Fruit fly (Drosophila melanogaster) whole organism, embryonic: ENCODE data around the gene Elp3.
A peak's percentile ranks its signal among the peaks of the same experiment; 100 is the strongest.

Experiments
- Asciz ChIP-seq: fragments of 200-800 bp; sonication (Bioruptor generic); optimal IDR thresholded peaks from 2 replicates; lab custom pipeline; 2017; ENCODE audit warnings: missing biosample characterization, mild to moderate bottlenecking, missing genetic modification characterization, missing genetic modification reagents
- CG10147 ChIP-seq: fragments of 200-800 bp; sonication (Bioruptor generic); optimal IDR thresholded peaks from 2 replicates; lab custom pipeline; 2019; ENCODE audit warnings: missing biosample characterization, mild to moderate bottlenecking, missing genetic modification characterization, moderate library complexity
- CG11504 ChIP-seq: fragments of 200-800 bp; sonication (Bioruptor generic); optimal IDR thresholded peaks from 3 replicates; lab custom pipeline; 2019; ENCODE audit warnings: missing biosample characterization, mild to moderate bottlenecking, missing genetic modification characterization, moderate library complexity
- CG11560 ChIP-seq: fragments of 200-800 bp; sonication (Bioruptor generic); IDR thresholded peaks from 3 replicates; pipeline ENCODE4 v1.3.6; 2022; ENCODE audit warnings: missing biosample characterization, missing genetic modification characterization
- CG14050 ChIP-seq: fragments of 200-800 bp; sonication (Bioruptor generic); IDR thresholded peaks from 3 replicates; pipeline ENCODE4 v1.3.6; 2022; ENCODE audit warnings: missing biosample characterization, missing genetic modification characterization
- CG1529 ChIP-seq: fragments of 200-800 bp; sonication (Bioruptor generic); optimal IDR thresholded peaks from 3 replicates; lab custom pipeline; 2018; ENCODE audit warnings: missing biosample characterization, missing genetic modification characterization
- CG17385 ChIP-seq: fragments of 200-800 bp; sonication (Bioruptor generic); optimal IDR thresholded peaks from 3 replicates; lab custom pipeline; 2018; ENCODE audit warnings: missing biosample characterization, mild to moderate bottlenecking, missing genetic modification characterization
- CG17802 ChIP-seq: fragments of 200-800 bp; sonication (Bioruptor generic); optimal IDR thresholded peaks from 2 replicates; lab custom pipeline; 2018; ENCODE audit warnings: missing biosample characterization, mild to moderate bottlenecking, missing genetic modification characterization, moderate library complexity
- CG18262 ChIP-seq: fragments of 200-800 bp; optimal IDR thresholded peaks from 3 replicates; lab custom pipeline; 2019; ENCODE audit warnings: missing biosample characterization, mild to moderate bottlenecking, missing genetic modification characterization, moderate library complexity
- CG2889 ChIP-seq: fragments of 200-800 bp; sonication (Bioruptor generic); IDR thresholded peaks from 3 replicates; pipeline ENCODE4 v1.3.6; 2022; ENCODE audit warnings: missing biosample characterization, missing genetic modification characterization
- CG30020 ChIP-seq: fragments of 200-800 bp; optimal IDR thresholded peaks from 2 replicates; lab custom pipeline; 2019; ENCODE audit warnings: missing biosample characterization, mild to moderate bottlenecking, missing genetic modification characterization, moderate library complexity
- CG33557 ChIP-seq: fragments of 200-800 bp; sonication (Bioruptor generic); optimal IDR thresholded peaks from 2 replicates; lab custom pipeline; 2019; ENCODE audit warnings: missing biosample characterization, mild to moderate bottlenecking, missing genetic modification characterization, moderate library complexity
- CG42726 ChIP-seq: fragments of 200-800 bp; sonication (Bioruptor generic); IDR thresholded peaks from 2 replicates; pipeline ENCODE4 v1.3.6; 2022; ENCODE audit warnings: missing biosample characterization, missing genetic modification characterization; ENCODE audit not compliant: partially characterized antibody
- CG4617 ChIP-seq: fragments of 200-800 bp; sonication (Bioruptor generic); optimal IDR thresholded peaks from 3 replicates; lab custom pipeline; 2016; ENCODE audit warnings: missing biosample characterization, missing genetic modification characterization, borderline replicate concordance
- CG6683 ChIP-seq: fragments of 200-800 bp; sonication (Bioruptor generic); optimal IDR thresholded peaks from 2 replicates; lab custom pipeline; 2017; ENCODE audit warnings: missing biosample characterization, mild to moderate bottlenecking, missing genetic modification characterization, missing genetic modification reagents
- CG6689 ChIP-seq: fragments of 200-800 bp; sonication (Bioruptor generic); IDR thresholded peaks from 2 replicates; pipeline ENCODE4 v1.3.6; 2022; ENCODE audit warnings: missing biosample characterization, missing genetic modification characterization
- CG6791 ChIP-seq: fragments of 200-800 bp; sonication (Bioruptor generic); IDR thresholded peaks from 3 replicates; pipeline ENCODE4 v1.3.6; 2022; ENCODE audit warnings: missing biosample characterization, missing genetic modification characterization; ENCODE audit not compliant: partially characterized antibody
- CG8089 ChIP-seq: fragments of 200-800 bp; sonication (Bioruptor generic); optimal IDR thresholded peaks from 3 replicates; lab custom pipeline; 2016; ENCODE audit warnings: missing biosample characterization, missing genetic modification characterization
- CG9609 ChIP-seq: fragments of 200-800 bp; sonication (Bioruptor generic); optimal IDR thresholded peaks from 3 replicates; lab custom pipeline; 2016; ENCODE audit warnings: missing biosample characterization, missing genetic modification characterization
- CrebB ChIP-seq: fragments of 200-800 bp; sonication (Bioruptor generic); optimal IDR thresholded peaks from 3 replicates; lab custom pipeline; 2018; ENCODE audit warnings: missing biosample characterization, mild to moderate bottlenecking, missing genetic modification characterization
- Dad ChIP-seq: fragments of 200-800 bp; sonication (Bioruptor generic); optimal IDR thresholded peaks from 3 replicates; lab custom pipeline; 2016; ENCODE audit warnings: missing biosample characterization, missing genetic modification characterization
- Dfd ChIP-seq, 2 experiments: fragments of >200 bp; optimal IDR thresholded peaks; 2 replicates each; lab custom pipeline; 2017; ENCODE audit warnings: missing biosample characterization in 2 of 2, missing genetic modification characterization in 2 of 2
- Dip2 ChIP-seq: fragments of 200-800 bp; sonication (Bioruptor generic); IDR thresholded peaks from 2 replicates; pipeline ENCODE4 v1.3.6; 2022; ENCODE audit warnings: missing biosample characterization, missing genetic modification characterization
- Dp ChIP-seq: fragments of 200-800 bp; sonication (Bioruptor generic); optimal IDR thresholded peaks from 2 replicates; lab custom pipeline; 2018; ENCODE audit warnings: missing biosample characterization, mild to moderate bottlenecking, missing genetic modification characterization, moderate library complexity
- Dref ChIP-seq: fragments of 200-800 bp; sonication (Bioruptor generic); IDR thresholded peaks from 2 replicates; pipeline ENCODE4 v1.3.6; 2022; ENCODE audit warnings: missing biosample characterization, missing genetic modification characterization
- E2f2 ChIP-seq: fragments of 200-800 bp; sonication (Bioruptor generic); IDR thresholded peaks from 2 replicates; pipeline ENCODE4 v1.3.6; 2022; ENCODE audit warnings: missing biosample characterization, missing genetic modification characterization
- Opbp ChIP-seq: fragments of 200-800 bp; sonication (Bioruptor generic); IDR thresholded peaks from 3 replicates; pipeline ENCODE4 v1.3.6; 2022; ENCODE audit warnings: missing biosample characterization, missing genetic modification characterization; ENCODE audit not compliant: partially characterized antibody
- Six4 ChIP-seq: fragments of 200-800 bp; sonication (Bioruptor generic); optimal IDR thresholded peaks from 2 replicates; lab custom pipeline; 2016; ENCODE audit warnings: missing biosample characterization, missing genetic modification characterization
- TFAM ChIP-seq: fragments of 200-800 bp; sonication (Bioruptor generic); optimal IDR thresholded peaks from 2 replicates; lab custom pipeline; 2017; ENCODE audit warnings: missing biosample characterization, missing genetic modification characterization, inconsistent platforms
- cad ChIP-seq: fragments of >200 bp; optimal IDR thresholded peaks from 2 replicates; lab custom pipeline; 2017; ENCODE audit warnings: missing biosample characterization, missing genetic modification characterization
- dan ChIP-seq: fragments of 200-800 bp; sonication (Bioruptor generic); IDR thresholded peaks from 2 replicates; pipeline ENCODE4 v1.3.6; 2022; ENCODE audit warnings: missing biosample characterization, missing genetic modification characterization
- dmrt99B ChIP-seq: fragments of 200-800 bp; sonication (Bioruptor generic); optimal IDR thresholded peaks from 2 replicates; lab custom pipeline; 2018; ENCODE audit warnings: missing biosample characterization, mild to moderate bottlenecking, missing genetic modification characterization, moderate library complexity
- fd64A ChIP-seq: fragments of 200-800 bp; sonication (Bioruptor generic); optimal IDR thresholded peaks from 3 replicates; lab custom pipeline; 2018; ENCODE audit warnings: missing biosample characterization, mild to moderate bottlenecking, missing genetic modification characterization
- gcm2 ChIP-seq: fragments of 200-800 bp; sonication (Bioruptor generic); optimal IDR thresholded peaks from 2 replicates; lab custom pipeline; 2016; ENCODE audit warnings: missing biosample characterization, missing genetic modification characterization
- gro ChIP-seq: fragments of 200-800 bp; sonication (Bioruptor generic); optimal IDR thresholded peaks from 2 replicates; lab custom pipeline; 2016; ENCODE audit warnings: missing biosample characterization, missing genetic modification characterization
- gsb-n ChIP-seq: fragments of 200-800 bp; sonication (Bioruptor generic); optimal IDR thresholded peaks from 3 replicates; lab custom pipeline; 2018; ENCODE audit warnings: missing biosample characterization, mild to moderate bottlenecking, missing genetic modification characterization
- gt ChIP-seq: fragments of 200-800 bp; sonication (Bioruptor generic); IDR thresholded peaks from 2 replicates; pipeline ENCODE4 v1.3.6; 2022; ENCODE audit warnings: missing biosample characterization, missing genetic modification characterization
- ind ChIP-seq: fragments of 200-800 bp; sonication (Bioruptor generic); optimal IDR thresholded peaks from 3 replicates; lab custom pipeline; 2016; ENCODE audit warnings: missing biosample characterization, missing genetic modification characterization
- insv ChIP-seq, 2 experiments: fragments of 200-800 bp; sonication (Bioruptor generic); optimal IDR thresholded peaks; 3 replicates each; lab custom pipeline; 2016 to 2018; ENCODE audit warnings: missing biosample characterization in 2 of 2, missing genetic modification characterization in 2 of 2
- jigr1 ChIP-seq: fragments of 200-800 bp; sonication (Bioruptor generic); IDR thresholded peaks from 3 replicates; pipeline ENCODE4 v1.3.6; 2022; ENCODE audit warnings: missing biosample characterization, missing genetic modification characterization
- nom ChIP-seq: fragments of 200-800 bp; sonication (Bioruptor generic); optimal IDR thresholded peaks from 2 replicates; lab custom pipeline; 2017; ENCODE audit warnings: missing biosample characterization, missing genetic modification characterization, mild to moderate bottlenecking, moderate library complexity, missing genetic modification reagents
- pan ChIP-seq, 4 experiments: fragments of >200 bp in 3 of 4; fragments of 200-800 bp in 1 of 4; sonication (Bioruptor generic) in 1 of 4; optimal IDR thresholded peaks in 3 of 4; IDR thresholded peaks in 1 of 4; 2 replicates each; pipeline versions ENCODE4 v1.3.6 to Lab custom; 2017 to 2022; ENCODE audit warnings: missing biosample characterization in 2 of 4, missing genetic modification characterization in 2 of 4, mixed read lengths in 1 of 4
- pzg ChIP-seq: fragments of 200-800 bp; sonication (Bioruptor generic); optimal IDR thresholded peaks from 3 replicates; lab custom pipeline; 2018; ENCODE audit warnings: missing biosample characterization, mild to moderate bottlenecking, missing genetic modification characterization, moderate library complexity
- ro ChIP-seq: fragments of 200-800 bp; sonication (Bioruptor generic); IDR thresholded peaks from 2 replicates; pipeline ENCODE4 v1.3.6; 2022; ENCODE audit warnings: missing biosample characterization, missing genetic modification characterization
- sens-2 ChIP-seq: fragments of 200-800 bp; sonication (Bioruptor generic); IDR thresholded peaks from 2 replicates; pipeline ENCODE4 v1.3.6; 2022; ENCODE audit warnings: missing biosample characterization, missing genetic modification characterization
- seq ChIP-seq: fragments of 200-800 bp; sonication (Bioruptor generic); IDR thresholded peaks from 2 replicates; pipeline ENCODE4 v1.3.6; 2022; ENCODE audit warnings: missing biosample characterization, missing genetic modification characterization
- slp2 ChIP-seq: fragments of 200-800 bp; sonication (Bioruptor generic); optimal IDR thresholded peaks from 2 replicates; lab custom pipeline; 2016; ENCODE audit warnings: missing biosample characterization, missing genetic modification characterization
- ssp ChIP-seq: fragments of 200-800 bp; sonication (Bioruptor generic); IDR thresholded peaks from 2 replicates; pipeline ENCODE4 v1.3.6; 2022; ENCODE audit warnings: missing biosample characterization, missing genetic modification characterization
- ttk ChIP-seq: fragments of 200-800 bp; sonication (Bioruptor generic); IDR thresholded peaks from 2 replicates; pipeline ENCODE4 v2.1.2; 2022; ENCODE audit warnings: missing biosample characterization, missing genetic modification characterization
- unc-4 ChIP-seq: fragments of 200-800 bp; sonication (Bioruptor generic); IDR thresholded peaks from 2 replicates; pipeline ENCODE4 v1.3.6; 2022; ENCODE audit warnings: missing biosample characterization, missing genetic modification characterization; ENCODE audit not compliant: partially characterized antibody

Gene Elp3

DNA sequence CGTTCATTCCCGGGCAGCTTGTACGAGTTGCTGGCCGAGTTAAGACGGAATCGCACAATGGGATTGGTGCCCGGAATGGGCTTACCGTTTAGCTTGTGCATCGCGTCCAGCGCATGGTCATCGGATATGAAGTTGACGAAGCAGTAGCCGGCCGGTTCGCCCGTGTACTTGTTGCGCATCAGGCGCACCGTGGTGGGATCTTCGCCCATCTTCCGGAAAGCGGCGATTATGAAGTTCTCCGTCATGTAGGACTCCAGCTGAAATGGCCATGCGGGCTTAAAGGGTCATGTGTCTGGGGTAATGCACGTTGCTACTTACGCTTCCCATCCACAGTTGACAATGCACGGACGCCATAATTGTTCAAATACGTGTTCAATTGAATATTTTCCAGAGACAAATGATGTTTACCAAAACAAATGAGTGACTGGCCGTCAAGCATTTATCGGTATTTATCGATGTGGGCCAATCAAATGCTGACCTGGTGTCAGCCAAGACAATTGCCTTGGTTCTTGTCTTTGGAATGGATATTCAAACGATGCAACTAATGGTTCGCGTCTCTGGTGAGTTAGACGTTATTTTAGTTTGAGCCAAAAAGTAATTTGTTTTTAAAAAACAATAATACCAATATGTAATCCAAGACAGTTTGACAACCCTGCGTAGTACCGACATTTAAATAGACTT lies 9.6 kb downstream of the Elp3 start, which contains the start of the genes Secp43 and ND-B8 (continued):
- TF ChIP-seq CG17802 (tag; lab: Kevin White, UChicago) (no peak), CG9609 (no peak), CG18262 (tag; lab: Kevin White, UChicago) (no peak), dan (GFP tag; lab: Robert Waterston, UW) (no peak), CG10147 (GFP tag; lab: Kevin White, UChicago) (peak; percentile 0), CG30020 (tag; lab: Kevin White, UChicago) (peak; percentile 18), E2f2 (GFP tag; lab: Robert Waterston, UW) (peak; percentile 68), CG8089 (no peak), dmrt99B (tag; lab: Kevin White, UChicago) (no peak), unc-4 (peak; percentile 78), seq (no peak), slp2 (GFP tag; lab: Kevin White, UChicago) (no peak), sens-2 (no peak), CG4617 (GFP tag; lab: Kevin White, UChicago) (peak; percentile 64), cad (GFP tag; lab: Kevin White, UChicago) (no peak), ind (GFP tag; lab: Kevin White, UChicago) (no peak), Dref (peak; percentile 96), CG6683 (GFP tag; lab: Kevin White, UChicago) (no peak), CG2889 (GFP tag; lab: Robert Waterston, UW) (no peak), Six4 (GFP tag; lab: Kevin White, UChicago) (no peak), CG17385 (no peak), Dfd (GFP tag; optimal IDR thresholded peaks at IDR 0.05; lab: Kevin White, UChicago) (no peak), Opbp (GFP tag; lab: Robert Waterston, UW) (peak; percentile 77; the same call in 2 of the 3 replicates), ttk (GFP tag; lab: Robert Waterston, UW) (no peak), ro (GFP tag; lab: Robert Waterston, UW) (no peak), Asciz (GFP tag; lab: Kevin White, UChicago) (no peak), gcm2 (no peak), fd64A (GFP tag; lab: Kevin White, UChicago) (no peak), TFAM (GFP tag; lab: Kevin White, UChicago) (no peak), gt (GFP tag; lab: Robert Waterston, UW) (no peak), CG6791 (GFP tag; lab: Robert Waterston, UW) (peak; percentile 86), nom (GFP tag; lab: Kevin White, UChicago) (no peak), ssp (GFP tag; lab: Robert Waterston, UW) (no peak), pzg (peak; percentile 91), gro (GFP tag; lab: Kevin White, UChicago) (peak; percentile 45), pan (optimal IDR thresholded peaks at IDR 0.05; lab: Kevin White, UChicago) (no peak), pan (GFP tag; optimal IDR thresholded peaks at IDR 0.05 in 1 of 2, IDR thresholded peaks at IDR 0.05 in 1 of 2) (no peak), CG14050 (no peak), gsb-n (no peak), CG42726 (GFP tag; lab: Robert Waterston, UW) (peak; percentile 83), CrebB (tag; lab: Kevin White, UChicago) (no peak), CG33557 (GFP tag; lab: Kevin White, UChicago) (no peak), insv (GFP tag; optimal IDR thresholded peaks at IDR 0.05; lab: Kevin White, UChicago) (peak in 1 of 2 experiments; percentile 18), jigr1 (GFP tag; lab: Robert Waterston, UW) (no peak), CG6689 (GFP tag; lab: Robert Waterston, UW) (no peak), Dip2 (GFP tag; lab: Robert Waterston, UW) (no peak), CG1529 (GFP tag; lab: Kevin White, UChicago) (no peak), CG11560 (peak; percentile 90), CG11504 (tag; lab: Kevin White, UChicago) (peak; percentile 4), Dad (GFP tag; lab: Kevin White, UChicago) (no peak), Dp (GFP tag; lab: Kevin White, UChicago) (peak; percentile 61)
